Worm (Caenorhabditis elegans) whole organism, L3 larva: ENCODE measurements around the gene Y67H2A.7.

Experiments
- R02D3.7 ChIP-seq: fragments of 150-350 bp; optimal IDR thresholded peaks from 2 replicates; lab custom pipeline; 2014; ENCODE audit warnings: missing biosample characterization, missing genetic modification characterization
- ZK546.5 ChIP-seq: sonication (generic microtip); optimal IDR thresholded peaks from 2 replicates; lab custom pipeline; 2017; ENCODE audit warnings: missing biosample characterization, missing genetic modification characterization
- aly-2 ChIP-seq: fragments of 150-350 bp; optimal IDR thresholded peaks from 2 replicates; lab custom pipeline; 2014; ENCODE audit warnings: missing biosample characterization, missing genetic modification characterization
- ama-1 ChIP-seq: fragments of 150-350 bp; optimal IDR thresholded peaks from 2 replicates; lab custom pipeline; 2018
- ceh-16 ChIP-seq: sonication (generic microtip); optimal IDR thresholded peaks from 2 replicates; lab custom pipeline; 2017; ENCODE audit warnings: missing biosample characterization, missing genetic modification characterization
- ceh-28 ChIP-seq: fragments of 150-350 bp; optimal IDR thresholded peaks from 2 replicates; lab custom pipeline; 2014; ENCODE audit warnings: missing biosample characterization, missing genetic modification reagents, missing genetic modification characterization
- ceh-82 ChIP-seq: fragments of 150-350 bp; optimal IDR thresholded peaks from 2 replicates; lab custom pipeline; 2014; ENCODE audit warnings: missing biosample characterization, missing genetic modification characterization
- ceh-9 ChIP-seq: sonication (generic microtip); optimal IDR thresholded peaks from 2 replicates; lab custom pipeline; 2018; ENCODE audit warnings: missing biosample characterization, missing genetic modification characterization
- daf-12 ChIP-seq: fragments of 150-350 bp; optimal IDR thresholded peaks from 2 replicates; lab custom pipeline; 2014; ENCODE audit warnings: missing biosample characterization, missing genetic modification reagents, missing genetic modification characterization
- egl-27 ChIP-seq: sonication (generic microtip); optimal IDR thresholded peaks from 4 replicates; lab custom pipeline; 2017; ENCODE audit warnings: missing biosample characterization, missing genetic modification reagents, missing genetic modification characterization
- egl-5 ChIP-seq: fragments of 150-350 bp; optimal IDR thresholded peaks from 2 replicates; lab custom pipeline; 2017; ENCODE audit warnings: missing biosample characterization, missing genetic modification reagents, missing genetic modification characterization, inconsistent platforms
- elt-1 ChIP-seq: fragments of 150-350 bp; optimal IDR thresholded peaks from 2 replicates; lab custom pipeline; 2014; ENCODE audit warnings: missing biosample characterization, missing genetic modification characterization
- elt-2 ChIP-seq: sonication (generic microtip); optimal IDR thresholded peaks from 2 replicates; lab custom pipeline; 2016; ENCODE audit warnings: missing genetic modification reagents, mild to moderate bottlenecking, missing genetic modification characterization, missing compliant biosample characterization
- elt-3 ChIP-seq, 3 experiments: fragments of 150-350 bp in 1 of 3; sonication (generic microtip) in 2 of 3; optimal IDR thresholded peaks; 2 replicates in 2 of 3; 4 replicates in 1 of 3; lab custom pipeline; 2014 to 2017; ENCODE audit warnings: missing biosample characterization in 3 of 3, missing genetic modification characterization in 3 of 3
- eor-1 ChIP-seq, 2 experiments: fragments of 150-350 bp; optimal IDR thresholded peaks; 2 replicates each; lab custom pipeline; 2014 to 2018; ENCODE audit warnings: missing biosample characterization in 2 of 2, missing genetic modification characterization in 2 of 2
- fkh-10 ChIP-seq: sonication (generic microtip); optimal IDR thresholded peaks from 2 replicates; lab custom pipeline; 2017; ENCODE audit warnings: missing biosample characterization, missing genetic modification reagents, missing genetic modification characterization
- fkh-2 ChIP-seq: fragments of 150-350 bp; optimal IDR thresholded peaks from 2 replicates; lab custom pipeline; 2014; ENCODE audit warnings: missing biosample characterization, missing genetic modification reagents, missing genetic modification characterization
- fos-1 ChIP-seq: fragments of 150-350 bp; optimal IDR thresholded peaks from 2 replicates; lab custom pipeline; 2014; ENCODE audit warnings: missing biosample characterization, missing genetic modification characterization
- hmg-11 ChIP-seq: sonication (generic microtip); optimal IDR thresholded peaks from 2 replicates; lab custom pipeline; 2016; ENCODE audit warnings: missing genetic modification characterization, missing compliant biosample characterization
- jun-1 ChIP-seq: fragments of 150-350 bp; optimal IDR thresholded peaks from 2 replicates; lab custom pipeline; 2014; ENCODE audit warnings: missing biosample characterization, missing genetic modification reagents, missing genetic modification characterization
- lin-15B ChIP-seq: fragments of 150-350 bp; optimal IDR thresholded peaks from 2 replicates; lab custom pipeline; 2014; ENCODE audit warnings: missing biosample characterization, missing genetic modification characterization
- lin-39 ChIP-seq: fragments of 150-350 bp; optimal IDR thresholded peaks from 2 replicates; lab custom pipeline; 2018; ENCODE audit warnings: missing biosample characterization, missing genetic modification reagents, missing genetic modification characterization
- lsy-12 ChIP-seq: sonication (generic microtip); optimal IDR thresholded peaks from 2 replicates; lab custom pipeline; 2016; ENCODE audit warnings: mild to moderate bottlenecking, missing genetic modification characterization, missing compliant biosample characterization
- mdl-1 ChIP-seq: fragments of 150-350 bp; optimal IDR thresholded peaks from 2 replicates; lab custom pipeline; 2014; ENCODE audit warnings: missing biosample characterization, missing genetic modification characterization
- mml-1 ChIP-seq: fragments of 150-350 bp; sonication (generic microtip); optimal IDR thresholded peaks from 3 replicates; lab custom pipeline; 2014; ENCODE audit warnings: missing biosample characterization, missing genetic modification characterization
- nfya-1 ChIP-seq: sonication (generic microtip); optimal IDR thresholded peaks from 2 replicates; lab custom pipeline; 2017; ENCODE audit warnings: missing genetic modification characterization, mild to moderate bottlenecking, missing compliant biosample characterization, antibody characterized with exemption, moderate library complexity; ENCODE audit not compliant: insufficient read depth
- nhr-11 ChIP-seq: fragments of 150-350 bp; optimal IDR thresholded peaks from 2 replicates; lab custom pipeline; 2014; ENCODE audit warnings: missing biosample characterization, missing genetic modification characterization
- nhr-12 ChIP-seq: fragments of 150-350 bp; optimal IDR thresholded peaks from 2 replicates; lab custom pipeline; 2014; ENCODE audit warnings: missing biosample characterization, missing genetic modification characterization
- nhr-23 ChIP-seq: fragments of 150-350 bp; optimal IDR thresholded peaks from 2 replicates; lab custom pipeline; 2014; ENCODE audit warnings: missing biosample characterization, missing genetic modification reagents, missing genetic modification characterization
- nhr-237 ChIP-seq: fragments of 150-350 bp; optimal IDR thresholded peaks from 2 replicates; lab custom pipeline; 2014; ENCODE audit warnings: missing biosample characterization, missing genetic modification characterization
- nhr-25 ChIP-seq: sonication (generic microtip); optimal IDR thresholded peaks from 2 replicates; lab custom pipeline; 2017; ENCODE audit warnings: missing biosample characterization, missing genetic modification characterization
- nhr-28 ChIP-seq: fragments of 150-350 bp; optimal IDR thresholded peaks from 2 replicates; lab custom pipeline; 2014; ENCODE audit warnings: missing biosample characterization, missing genetic modification characterization
- nhr-43 ChIP-seq: sonication (generic microtip); optimal IDR thresholded peaks from 2 replicates; lab custom pipeline; 2016; ENCODE audit warnings: mild to moderate bottlenecking, missing genetic modification characterization, missing compliant biosample characterization; ENCODE audit not compliant: poor library complexity, severe bottlenecking
- nhr-67 ChIP-seq: fragments of 150-350 bp; optimal IDR thresholded peaks from 2 replicates; lab custom pipeline; 2014; ENCODE audit warnings: missing biosample characterization, missing genetic modification characterization
- nhr-76 ChIP-seq: fragments of 150-350 bp; sonication (generic microtip); optimal IDR thresholded peaks from 5 replicates; lab custom pipeline; 2014; ENCODE audit warnings: missing biosample characterization, missing genetic modification characterization
- nhr-77 ChIP-seq: fragments of 150-350 bp; optimal IDR thresholded peaks from 2 replicates; lab custom pipeline; 2014; ENCODE audit warnings: missing biosample characterization, missing genetic modification characterization
- pha-4 ChIP-seq: fragments of 150-350 bp; optimal IDR thresholded peaks from 2 replicates; lab custom pipeline; 2014; ENCODE audit warnings: missing biosample characterization, missing genetic modification reagents, missing genetic modification characterization
- pqm-1 ChIP-seq: fragments of 150-350 bp; optimal IDR thresholded peaks from 2 replicates; lab custom pipeline; 2017; ENCODE audit warnings: missing biosample characterization, missing genetic modification characterization, inconsistent platforms
- sea-2 ChIP-seq: fragments of 150-350 bp; sonication (generic microtip); optimal IDR thresholded peaks from 4 replicates; lab custom pipeline; 2014; ENCODE audit warnings: missing biosample characterization, missing genetic modification reagents, missing genetic modification characterization
- skn-1 ChIP-seq: fragments of 150-350 bp; optimal IDR thresholded peaks from 2 replicates; lab custom pipeline; 2014; ENCODE audit warnings: missing biosample characterization, missing genetic modification characterization
- snpc-4 ChIP-seq: fragments of 150-350 bp; optimal IDR thresholded peaks from 2 replicates; lab custom pipeline; 2014; ENCODE audit warnings: missing biosample characterization, missing genetic modification characterization
- tbx-2 ChIP-seq: sonication (generic microtip); optimal IDR thresholded peaks from 2 replicates; lab custom pipeline; 2016; ENCODE audit warnings: mild to moderate bottlenecking, missing genetic modification characterization, missing compliant biosample characterization
- unc-39 ChIP-seq: sonication (generic microtip); optimal IDR thresholded peaks from 4 replicates; lab custom pipeline; 2017; ENCODE audit warnings: missing biosample characterization, missing genetic modification characterization
- unc-62 ChIP-seq: fragments of 150-350 bp; sonication (generic microtip); optimal IDR thresholded peaks from 4 replicates; lab custom pipeline; 2014; ENCODE audit warnings: missing biosample characterization, missing genetic modification reagents, missing genetic modification characterization
- zag-1 ChIP-seq: fragments of 150-350 bp; optimal IDR thresholded peaks from 2 replicates; lab custom pipeline; 2014; ENCODE audit warnings: missing biosample characterization, missing genetic modification characterization
- ztf-11 ChIP-seq: fragments of 150-350 bp; optimal IDR thresholded peaks from 2 replicates; lab custom pipeline; 2014; ENCODE audit warnings: missing biosample characterization, missing genetic modification characterization
- ztf-4 ChIP-seq: fragments of 150-350 bp; optimal IDR thresholded peaks from 2 replicates; lab custom pipeline; 2014; ENCODE audit warnings: missing biosample characterization, missing genetic modification characterization

The Y67H2A.7 gene

DNA sequence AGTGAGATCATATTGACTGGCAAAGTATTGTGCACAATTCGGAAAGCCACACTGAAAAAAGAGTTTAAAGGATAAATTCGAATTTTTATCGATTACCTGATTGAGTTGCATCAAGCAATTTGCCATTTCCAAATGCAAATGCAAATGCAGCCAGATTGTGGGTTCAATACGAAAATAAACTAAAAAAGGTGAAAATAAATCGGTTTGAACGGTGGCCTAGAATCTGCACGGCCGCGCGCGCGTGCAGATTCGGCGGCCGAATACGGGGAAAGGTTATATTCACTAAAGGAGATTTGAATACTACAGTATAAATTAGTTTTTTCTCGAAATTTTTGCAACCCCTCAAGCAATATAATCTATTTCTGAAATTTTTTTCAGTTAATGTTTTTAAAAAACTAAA is 14.2 kb upstream of the Y67H2A.7 start, which contains the start of gene Y67H2A.10:
Gene Y67H2A.10 (minus strand): TSS at position 184 of the 400 bp plus-strand sequence.
- peak; percentile 64 for TF ChIP-seq lin-15B (tag; lab: Kevin White, UChicago)
- peak; percentile 44 for TF ChIP-seq nfya-1
- TF ChIP-seq lin-39 (tag; lab: Kevin White, UChicago): peak; percentile 78
- TF ChIP-seq hmg-11 (tag; lab: Kevin White, UChicago): peak; percentile 25
- TF ChIP-seq pha-4 (tag; lab: Kevin White, UChicago): peak; percentile 45
- peak; percentile 12 for TF ChIP-seq nhr-25
- TF ChIP-seq ceh-16 (tag; lab: Kevin White, UChicago): no peak
- TF ChIP-seq ceh-28 (tag; lab: Kevin White, UChicago): no peak

DNA sequence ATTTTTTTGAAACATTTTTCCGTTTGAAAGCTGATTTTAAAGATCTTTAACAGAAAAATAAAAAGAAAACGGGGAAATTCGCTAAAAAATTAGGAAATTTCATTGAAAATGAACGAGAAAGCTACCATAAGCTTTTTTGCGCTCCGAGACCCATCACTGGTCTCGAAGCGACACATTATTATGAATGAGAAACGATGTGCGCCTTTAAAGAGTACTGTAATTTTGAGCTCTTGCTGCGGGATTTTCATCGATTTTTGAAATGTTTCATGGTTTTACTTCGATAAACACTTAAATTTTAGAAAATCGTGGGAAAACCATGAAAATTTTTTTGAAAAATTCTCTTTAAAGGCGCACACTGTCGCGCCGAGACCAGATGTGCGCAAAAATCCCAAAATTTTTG is 13.3 kb upstream of the Y67H2A.7 start:
- TF ChIP-seq hmg-11 (tag; lab: Kevin White, UChicago) (no peak), elt-2 (tag; lab: Kevin White, UChicago) (no peak), nhr-43 (tag; lab: Kevin White, UChicago) (no peak), egl-27 (tag; lab: Kevin White, UChicago) (no peak), nhr-25 (no peak), lin-39 (tag; lab: Kevin White, UChicago) (no peak), lsy-12 (no peak), fkh-2 (no peak), sea-2 (no peak), skn-1 (tag; lab: Kevin White, UChicago) (no peak), unc-62 (GFP tag; lab: Kevin White, UChicago) (no peak), nhr-76 (tag; lab: Kevin White, UChicago) (no peak), nfya-1 (no peak), nhr-77 (no peak), mml-1 (no peak), elt-1 (tag; lab: Kevin White, UChicago) (no peak), snpc-4 (no peak), nhr-23 (no peak)

DNA sequence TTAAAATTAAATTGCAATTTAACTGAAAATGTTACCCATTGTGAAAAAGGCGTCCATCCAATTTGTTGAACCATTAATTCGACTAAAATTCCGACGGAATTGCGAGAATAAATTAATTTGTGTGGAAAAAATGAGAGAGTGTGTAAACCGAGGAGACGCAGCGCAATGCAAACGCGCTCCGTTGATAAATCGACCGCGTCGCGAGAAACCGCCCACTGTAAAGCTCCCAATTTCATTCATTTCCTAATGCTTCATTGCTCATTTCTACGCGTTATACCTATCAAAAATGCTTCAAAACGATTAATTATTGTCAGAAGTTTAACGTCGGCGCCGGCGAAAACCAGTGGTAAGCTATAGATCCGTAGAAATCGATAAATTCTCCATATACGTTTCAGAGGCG is 5.8 kb upstream of the Y67H2A.7 start, which contains the start of the genes Y67H2A.2 and micu-1:
Gene Y67H2A.2 (minus strand): TSS at position 74 of the 400 bp plus-strand sequence.
Gene micu-1 (plus strand): TSS at position 181 of the 400 bp plus-strand sequence.
- TF ChIP-seq nhr-77 (no peak), pqm-1 (tag; lab: Kevin White, UChicago) (peak; percentile 20), lin-39 (tag; lab: Kevin White, UChicago) (peak; percentile 69), jun-1 (tag; lab: Kevin White, UChicago) (no peak), aly-2 (tag; lab: Kevin White, UChicago) (no peak), pha-4 (tag; lab: Kevin White, UChicago) (peak; percentile 64), elt-3 (tag; optimal IDR thresholded peaks at IDR 0.05; lab: Kevin White, UChicago) (no peak), ZK546.5 (no peak), ztf-11 (tag; lab: Kevin White, UChicago) (no peak), nhr-76 (tag; lab: Kevin White, UChicago) (no peak), nhr-25 (peak; percentile 60), nhr-11 (no peak), nhr-28 (no peak), mdl-1 (tag; lab: Kevin White, UChicago) (no peak), tbx-2 (no peak), nhr-23 (peak; percentile 61), skn-1 (tag; lab: Kevin White, UChicago) (no peak), R02D3.7 (tag; lab: Kevin White, UChicago) (peak; percentile 35), ceh-9 (tag; lab: Kevin White, UChicago) (no peak), unc-62 (GFP tag; lab: Kevin White, UChicago) (no peak), ceh-82 (no peak), fkh-10 (peak; percentile 64), fos-1 (tag; lab: Kevin White, UChicago) (no peak), fkh-2 (no peak), hmg-11 (tag; lab: Kevin White, UChicago) (peak; percentile 71), unc-39 (tag; lab: Kevin White, UChicago) (no peak), nhr-12 (tag; lab: Kevin White, UChicago) (no peak), nhr-67 (tag; lab: Kevin White, UChicago) (no peak), lin-15B (tag; lab: Kevin White, UChicago) (peak; percentile 90), ama-1 (lab: Kevin White, UChicago) (peak; percentile 15), zag-1 (tag; lab: Kevin White, UChicago) (no peak), egl-5 (peak; percentile 68), ceh-28 (tag; lab: Kevin White, UChicago) (peak; percentile 29), nhr-43 (tag; lab: Kevin White, UChicago) (no peak), lsy-12 (no peak), ztf-4 (tag; lab: Kevin White, UChicago) (no peak), eor-1 (tag; optimal IDR thresholded peaks at IDR 0.05; lab: Kevin White, UChicago) (no peak), ceh-16 (tag; lab: Kevin White, UChicago) (no peak), daf-12 (tag; lab: Kevin White, UChicago) (no peak), elt-1 (tag; lab: Kevin White, UChicago) (no peak), nhr-237 (no peak), snpc-4 (peak; percentile 58), sea-2 (no peak), mml-1 (no peak), nfya-1 (peak; percentile 80), egl-27 (tag; lab: Kevin White, UChicago) (no peak), elt-2 (tag; lab: Kevin White, UChicago) (peak; percentile 35)
- TF ChIP-seq, all 47 proteins: peak for 15
